Fruit fly (Drosophila melanogaster): ENCODE measurements around the gene Qsox4.
A peak's percentile ranks its signal among the peaks of the same experiment; 100 is the strongest.

The Qsox4 gene

DNA sequence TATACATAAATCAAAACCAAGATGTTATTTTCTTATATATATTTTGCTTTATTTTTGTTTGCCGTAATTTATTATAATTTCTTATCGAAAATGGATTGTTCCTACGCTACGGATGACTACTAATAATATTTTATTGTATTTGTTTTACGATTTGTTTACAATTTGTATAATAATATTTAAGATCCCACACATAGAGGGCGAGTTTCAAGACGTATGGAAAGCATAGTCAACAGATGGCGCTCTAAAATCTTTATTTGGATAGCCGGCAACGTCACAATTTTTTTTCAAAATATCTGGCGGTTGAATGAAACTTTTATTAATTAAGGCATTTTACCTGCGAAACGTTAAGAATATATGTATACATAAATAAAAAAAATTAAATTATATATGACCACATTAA, 19.4 kb downstream of the Qsox4 start (continued):
- TF ChIP-seq CG10274 (GFP tag; optimal IDR thresholded peaks at IDR 0.05) (no peak), Ets65A (GFP tag) (peak; percentile 91), CG12155 (GFP tag; optimal IDR thresholded peaks at IDR 0.05) (peak; percentile 1), exex (tag; optimal IDR thresholded peaks at IDR 0.05) (peak; percentile 41), jigr1 (GFP tag; IDR thresholded peaks at IDR 0.05) (peak; percentile 48; the same call in 1 of the 3 replicates), tna (GFP tag; IDR thresholded peaks at IDR 0.05; ENCODE audit: partially characterized antibody) (no peak), kay (GFP tag; optimal IDR thresholded peaks at IDR 0.05) (peak; percentile 8), Med (GFP tag) (peak; percentile 75), CG18619 (GFP tag; optimal IDR thresholded peaks at IDR 0.05) (peak; percentile 2)

DNA sequence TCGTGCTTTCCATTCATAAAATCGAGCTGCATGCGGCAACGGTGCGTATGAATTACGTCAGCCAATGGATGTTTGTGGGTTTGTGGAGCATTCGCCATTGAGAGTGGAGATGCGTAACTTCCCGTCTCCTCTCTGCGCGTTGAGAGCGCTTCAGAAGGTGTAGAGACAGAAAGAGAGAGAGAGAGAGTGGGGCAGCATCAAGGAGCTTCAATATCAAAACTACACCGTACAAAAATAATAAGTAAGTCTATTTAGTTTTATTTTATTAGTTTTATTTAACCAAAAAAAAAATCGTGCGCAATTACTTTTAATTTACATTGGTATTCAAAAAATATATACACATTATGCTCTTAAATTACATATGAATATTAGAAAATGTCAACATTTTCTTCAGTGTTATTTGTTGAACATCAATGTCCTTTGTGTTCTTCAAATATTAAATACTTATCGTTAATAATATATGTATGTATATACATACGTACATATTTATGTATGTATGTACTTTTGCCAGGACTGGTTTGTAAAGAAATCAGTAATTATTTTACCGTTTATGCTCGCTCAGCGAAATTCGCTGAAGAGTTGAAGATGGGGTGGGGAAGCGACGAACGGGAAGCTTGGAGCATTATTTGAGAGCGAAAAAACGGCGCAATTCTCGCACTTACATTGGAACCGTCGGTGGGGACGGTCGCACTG, 20.3 kb downstream of the Qsox4 start, which contains the start of gene CG10365:
TSS of gene CG10365 (plus strand) at position 652 of the 693 bp plus-strand sequence.
- peak; percentile 70 for TF ChIP-seq CG15601 (tag; optimal IDR thresholded peaks at IDR 0.05)
- TF ChIP-seq CG3163 (GFP tag; optimal IDR thresholded peaks at IDR 0.05), result no peak
- peak; percentile 38 for TF ChIP-seq Hsf (GFP tag; optimal IDR thresholded peaks at IDR 0.05)
- peak; percentile 94 for TF ChIP-seq CG10147 (GFP tag; optimal IDR thresholded peaks at IDR 0.05)
- TF ChIP-seq Doc2 (GFP tag; IDR thresholded peaks at IDR 0.05), result no peak
- peak; percentile 75 for TF ChIP-seq klu (GFP tag; IDR thresholded peaks at IDR 0.05)
- no peak for TF ChIP-seq CG10959 (GFP tag; IDR thresholded peaks at IDR 0.05)
- peak; percentile 93 for TF ChIP-seq Meics (GFP tag; optimal IDR thresholded peaks at IDR 0.05)
- TF ChIP-seq zen2 (GFP tag; IDR thresholded peaks at IDR 0.05; ENCODE audit: partially characterized antibody), result no peak
- peak; percentile 32; the same call in 1 of the 2 replicates for TF ChIP-seq CG10321 (GFP tag; IDR thresholded peaks at IDR 0.05)
- TF ChIP-seq CG13624 (GFP tag; optimal IDR thresholded peaks at IDR 0.05), result no peak
- peak; percentile 96 for TF ChIP-seq CG2678 (tag; optimal IDR thresholded peaks at IDR 0.05)
- peak in 1 of 2 experiments; percentile 96 for TF ChIP-seq Pdp1 (GFP tag; optimal IDR thresholded peaks at IDR 0.05)
- no peak for TF ChIP-seq pan (optimal IDR thresholded peaks at IDR 0.05)
- peak in 1 of 2 experiments; percentile 93 for TF ChIP-seq pan (GFP tag; optimal IDR thresholded peaks at IDR 0.05 in 1 of 2, IDR thresholded peaks at IDR 0.05 in 1 of 2)
- no peak for TF ChIP-seq D (optimal IDR thresholded peaks at IDR 0.05)
- TF ChIP-seq D (GFP tag; optimal IDR thresholded peaks at IDR 0.05), result peak; percentile 42
- TF ChIP-seq hbn (GFP tag; IDR thresholded peaks at IDR 0.05; ENCODE audit: partially characterized antibody), result no peak
- peak; percentile 88 for TF ChIP-seq CG32767 (GFP tag; IDR thresholded peaks at IDR 0.05)
- peak; percentile 79 for TF ChIP-seq so (GFP tag; IDR thresholded peaks at IDR 0.05)
- peak; percentile 58 for TF ChIP-seq CG18476 (GFP tag; optimal IDR thresholded peaks at IDR 0.05)
- TF ChIP-seq CG7987 (GFP tag; optimal IDR thresholded peaks at IDR 0.05), result no peak
- peak; percentile 59 for TF ChIP-seq CG12219 (GFP tag; optimal IDR thresholded peaks at IDR 0.05)
- TF ChIP-seq CG42726 (GFP tag; IDR thresholded peaks at IDR 0.05; ENCODE audit: partially characterized antibody), result no peak
- TF ChIP-seq trh (GFP tag; optimal IDR thresholded peaks at IDR 0.05), result peak; percentile 34
- no peak for TF ChIP-seq amos (GFP tag; IDR thresholded peaks at IDR 0.05; ENCODE audit: partially characterized antibody)
- no peak for TF ChIP-seq hb (GFP tag; IDR thresholded peaks at IDR 0.05; ENCODE audit: partially characterized antibody)
- peak; percentile 87; the same call in 2 of the 3 replicates for TF ChIP-seq gce (GFP tag; IDR thresholded peaks at IDR 0.05)
- TF ChIP-seq dmrt11E (tag; optimal IDR thresholded peaks at IDR 0.05), result peak; percentile 26
- TF ChIP-seq grau (tag; optimal IDR thresholded peaks at IDR 0.05), result peak; percentile 86
- peak; percentile 59 for TF ChIP-seq zf30C (GFP tag; optimal IDR thresholded peaks at IDR 0.05)
- TF ChIP-seq CG10431 (GFP tag; optimal IDR thresholded peaks at IDR 0.05), result no peak
- TF ChIP-seq Ravus (GFP tag; IDR thresholded peaks at IDR 0.05), result peak; percentile 76
- no peak for TF ChIP-seq luna (GFP tag; optimal IDR thresholded peaks at IDR 0.05)
- TF ChIP-seq Mad (GFP tag; optimal IDR thresholded peaks at IDR 0.05), result no peak
- TF ChIP-seq tx (GFP tag; optimal IDR thresholded peaks at IDR 0.05), result no peak
- TF ChIP-seq CG43689 (GFP tag; IDR thresholded peaks at IDR 0.05), result peak; percentile 59
- TF ChIP-seq CG14860 (GFP tag; IDR thresholded peaks at IDR 0.05; ENCODE audit: partially characterized antibody), result no peak
- TF ChIP-seq CG11695 (GFP tag; IDR thresholded peaks at IDR 0.05), result peak; percentile 90
- peak; percentile 96 for TF ChIP-seq gem (tag; optimal IDR thresholded peaks at IDR 0.05)

Data from whole organism, embryonic.